Worm (Caenorhabditis elegans): Measurements from ENCODE around the gene F32A5.8.

F32A5.8 gene

DNA sequence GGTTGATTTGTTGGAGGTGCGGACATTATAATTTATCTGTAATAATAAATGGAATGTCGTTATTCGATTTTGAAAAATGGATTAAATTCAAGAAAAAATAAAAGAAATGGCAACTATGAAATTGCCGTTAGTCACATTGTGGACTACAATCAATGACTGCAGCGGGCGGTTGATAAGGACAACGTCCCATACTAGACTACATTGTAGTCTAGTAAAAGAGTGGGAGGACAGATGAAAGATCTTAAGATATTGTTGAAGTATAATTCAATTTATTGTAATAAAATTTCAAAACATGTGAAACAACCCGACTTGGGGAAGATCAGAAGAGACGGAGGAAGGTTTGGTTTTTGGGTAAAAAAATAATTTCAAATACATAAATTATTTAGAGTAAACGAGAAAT lies 3.9 kb upstream of the F32A5.8 start, which contains the start of the genes prx-13 and ada-2 (continued):
- TF ChIP-seq Y5F2A.4 (GFP tag; optimal IDR thresholded peaks at IDR 0.05), result no peak
- TF ChIP-seq dmd-9 (GFP tag; IDR thresholded peaks at IDR 0.05), result no peak
- TF ChIP-seq Y48G9A.11 (GFP tag; IDR thresholded peaks at IDR 0.05), result no peak
- TF ChIP-seq tra-1 (GFP tag; IDR thresholded peaks at IDR 0.05), result no peak
- no peak for TF ChIP-seq daf-16 (GFP tag; optimal IDR thresholded peaks at IDR 0.05)
- TF ChIP-seq daf-16 (tag; optimal IDR thresholded peaks at IDR 0.05), result peak; percentile 37
- no peak for TF ChIP-seq mxl-3 (GFP tag; optimal IDR thresholded peaks at IDR 0.05)
- no peak for TF ChIP-seq saeg-2 (GFP tag; IDR thresholded peaks at IDR 0.05)
- no peak for TF ChIP-seq jun-1 (tag; optimal IDR thresholded peaks at IDR 0.05)
- no peak for TF ChIP-seq daf-12 (tag; optimal IDR thresholded peaks at IDR 0.05)
- no peak for TF ChIP-seq nhr-48 (tag; optimal IDR thresholded peaks at IDR 0.05)
- peak; percentile 46 for TF ChIP-seq T20F7.1 (GFP tag; optimal IDR thresholded peaks at IDR 0.05)
- TF ChIP-seq F26F4.8 (GFP tag; conservative IDR thresholded peaks at IDR 0.05), result no peak
- no peak for TF ChIP-seq php-3 (GFP tag; IDR thresholded peaks at IDR 0.05)
- TF ChIP-seq aly-2 (tag; optimal IDR thresholded peaks at IDR 0.05), result no peak
- no peak for TF ChIP-seq zag-1 (tag; optimal IDR thresholded peaks at IDR 0.05)
- no peak for TF ChIP-seq spr-1 (tag; optimal IDR thresholded peaks at IDR 0.05)
- no peak for TF ChIP-seq mxl-2 (GFP tag; conservative IDR thresholded peaks at IDR 0.05)
- TF ChIP-seq mdl-1 (tag; optimal IDR thresholded peaks at IDR 0.05), result no peak
- TF ChIP-seq pha-4 (GFP tag; IDR thresholded peaks at IDR 0.05), result no peak
- TF ChIP-seq pha-4 (tag; optimal IDR thresholded peaks at IDR 0.05), result no peak
- no peak for TF ChIP-seq T26A8.4 (GFP tag; IDR thresholded peaks at IDR 0.05)
- no peak for TF ChIP-seq R02D3.7 (tag; optimal IDR thresholded peaks at IDR 0.05)
- TF ChIP-seq ceh-62 (tag; optimal IDR thresholded peaks at IDR 0.05), result no peak

ce11 chrII:7253073-7253472 lies 2.8 kb upstream of the F32A5.8 start, which contains the start of gene lsm-4:
Gene lsm-4 (minus strand): TSS chrII:7253163.
- peak; percentile 92 for TF ChIP-seq T20F7.1 (GFP tag; optimal IDR thresholded peaks at IDR 0.05)
- TF ChIP-seq daf-16 (GFP tag; optimal IDR thresholded peaks at IDR 0.05), result no peak
- peak; percentile 11 for TF ChIP-seq daf-16 (tag; optimal IDR thresholded peaks at IDR 0.05)
- TF ChIP-seq lsy-2 (tag; optimal IDR thresholded peaks at IDR 0.05), result peak in 1 of 2 experiments; percentile 25
- peak; percentile 73; the same call in 1 of the 2 replicates for TF ChIP-seq Y48G9A.11 (GFP tag; IDR thresholded peaks at IDR 0.05)
- no peak for TF ChIP-seq nhr-42 (GFP tag; IDR thresholded peaks at IDR 0.05)
- TF ChIP-seq unc-130 (GFP tag; optimal IDR thresholded peaks at IDR 0.05), result no peak

DNA sequence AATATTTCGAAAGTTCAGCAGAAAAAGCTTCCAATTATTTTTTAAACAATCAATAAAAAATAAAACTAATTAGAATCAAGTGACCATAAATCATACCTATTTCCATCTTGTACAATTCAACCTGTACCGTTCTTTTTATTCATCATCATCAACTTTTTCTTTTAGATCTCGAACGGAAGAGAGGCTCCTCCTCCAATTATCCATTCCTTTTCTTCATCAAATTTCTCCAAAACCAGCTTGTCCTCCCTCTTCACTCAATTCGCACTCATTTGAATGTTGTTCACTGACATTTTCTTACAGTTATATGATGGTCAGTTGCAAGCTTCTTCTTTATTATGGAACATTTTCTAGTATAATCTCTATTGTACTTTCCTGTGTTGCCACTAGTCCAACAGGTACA lies 5.9 kb downstream of the F32A5.8 start, which contains the start of gene C30G12.4:
C30G12.4 (plus strand) TSS at position 301 of the 400 bp plus-strand sequence.
- no peak for TF ChIP-seq lin-39 (tag; optimal IDR thresholded peaks at IDR 0.05)
- TF ChIP-seq ceh-62 (tag; optimal IDR thresholded peaks at IDR 0.05), result no peak
- no peak for TF ChIP-seq mes-2 (tag; optimal IDR thresholded peaks at IDR 0.05; ENCODE audit: poor library complexity, severe bottlenecking)
- TF ChIP-seq F10B5.3 (tag; optimal IDR thresholded peaks at IDR 0.05), result no peak
- no peak for TF ChIP-seq unc-62 (GFP tag; optimal IDR thresholded peaks at IDR 0.05 in 1 of 2)
- no peak for TF ChIP-seq unc-62 (tag; optimal IDR thresholded peaks at IDR 0.05)
- no peak for TF ChIP-seq daf-19 (GFP tag; conservative IDR thresholded peaks at IDR 0.05)
- no peak for TF ChIP-seq dpl-1 (GFP tag; optimal IDR thresholded peaks at IDR 0.05)

DNA sequence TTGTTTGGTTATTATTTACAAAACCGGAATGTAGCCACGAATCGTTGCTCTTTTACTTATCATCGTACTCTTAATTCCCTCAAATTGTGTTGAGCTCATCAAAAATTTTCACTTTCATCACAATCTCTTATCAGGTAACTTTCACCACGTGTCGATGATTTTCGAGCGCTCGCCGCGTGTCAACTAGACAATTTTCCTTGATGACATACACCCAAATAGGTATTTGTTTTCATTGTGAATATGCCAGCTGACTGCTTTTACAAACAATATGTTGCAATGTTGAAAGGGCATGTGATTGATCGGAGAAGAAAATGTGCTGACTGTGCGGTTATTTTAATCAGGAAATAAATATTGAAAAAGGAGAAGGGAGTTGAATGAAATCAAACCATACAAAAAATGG lies 8.8 kb downstream of the F32A5.8 start:
- TF ChIP-seq nhr-102 (tag; optimal IDR thresholded peaks at IDR 0.05) (peak; percentile 60), daf-16 (GFP tag; optimal IDR thresholded peaks at IDR 0.05) (no peak), daf-16 (tag; optimal IDR thresholded peaks at IDR 0.05) (peak; percentile 93), nhr-48 (tag; optimal IDR thresholded peaks at IDR 0.05) (peak; percentile 21), ceh-20 (GFP tag; IDR thresholded peaks at IDR 0.05) (no peak), mdl-1 (tag; optimal IDR thresholded peaks at IDR 0.05) (peak in 1 of 2 experiments; percentile 68), dmd-9 (GFP tag; IDR thresholded peaks at IDR 0.05) (no peak), zfp-2 (tag; optimal IDR thresholded peaks at IDR 0.05) (no peak), unc-62 (GFP tag; optimal IDR thresholded peaks at IDR 0.05 in 1 of 2) (no peak), unc-62 (tag; optimal IDR thresholded peaks at IDR 0.05) (no peak), hlh-11 (tag; optimal IDR thresholded peaks at IDR 0.05) (peak; percentile 77), daf-12 (tag; optimal IDR thresholded peaks at IDR 0.05) (no peak), dve-1 (tag; optimal IDR thresholded peaks at IDR 0.05; ENCODE audit: insufficient read depth) (peak; percentile 65), rbr-2 (tag; optimal IDR thresholded peaks at IDR 0.05) (no peak), zfp-3 (GFP tag; conservative IDR thresholded peaks at IDR 0.05) (no peak), sdz-12 (GFP tag; optimal IDR thresholded peaks at IDR 0.05) (no peak), tag-97 (GFP tag; IDR thresholded peaks at IDR 0.05) (no peak), nhr-28 (tag; optimal IDR thresholded peaks at IDR 0.05) (peak; percentile 85), dmd-6 (GFP tag; IDR thresholded peaks at IDR 0.05) (peak; percentile 87), F49E8.2 (tag; optimal IDR thresholded peaks at IDR 0.05; ENCODE audit: borderline replicate concordance) (no peak), unc-39 (tag; optimal IDR thresholded peaks at IDR 0.05) (no peak)

All from whole organism, L4 larva.